Worm (Caenorhabditis elegans) whole organism, young adult: ENCODE data around the gene clec-164.

Source experiments
- B0019.2 ChIP-seq: fragments of 200-800 bp; sonication (Bioruptor generic); conservative IDR thresholded peaks from 2 replicates; pipeline ENCODE4 v1.3.6; 2022; ENCODE audit warnings: missing genetic modification reagents, missing genetic modification characterization, missing compliant biosample characterization
- B0035.1 ChIP-seq: sonication (generic microtip); optimal IDR thresholded peaks from 2 replicates; lab custom pipeline; 2016; ENCODE audit warnings: missing genetic modification characterization, mild to moderate bottlenecking, missing compliant biosample characterization, missing genotype, missing genetic modification reagents
- F10E7.11 ChIP-seq: sonication (generic microtip); optimal IDR thresholded peaks from 2 replicates; lab custom pipeline; 2017; ENCODE audit warnings: mild to moderate bottlenecking, missing genetic modification characterization, moderate library complexity, missing compliant biosample characterization
- F22D6.2 ChIP-seq: sonication (generic microtip); optimal IDR thresholded peaks from 2 replicates; lab custom pipeline; 2016; ENCODE audit warnings: mild to moderate bottlenecking, missing genetic modification characterization, missing compliant biosample characterization
- T26A5.8 ChIP-seq: sonication (generic microtip); optimal IDR thresholded peaks from 2 replicates; lab custom pipeline; 2016; ENCODE audit warnings: missing genetic modification characterization, missing compliant biosample characterization
- Y53F4B.3 ChIP-seq: fragments of 200-800 bp; sonication (Bioruptor generic); IDR thresholded peaks from 2 replicates; pipeline ENCODE4 v1.3.6; 2022; ENCODE audit warnings: missing genetic modification reagents, missing genetic modification characterization, missing compliant biosample characterization
- Y95B8A.8 ChIP-seq: fragments of 200-800 bp; sonication (Bioruptor generic); IDR thresholded peaks from 2 replicates; pipeline ENCODE4 v1.3.6; 2022; ENCODE audit warnings: missing genetic modification reagents, missing genetic modification characterization, missing compliant biosample characterization
- ZK185.1 ChIP-seq: sonication (generic microtip); optimal IDR thresholded peaks from 2 replicates; lab custom pipeline; 2016; ENCODE audit warnings: mild to moderate bottlenecking, missing genetic modification characterization, missing compliant biosample characterization; ENCODE audit not compliant: poor library complexity, severe bottlenecking
- ama-1 ChIP-seq, 3 experiments: fragments of 150-350 bp in 1 of 3; sonication (generic microtip) in 2 of 3; optimal IDR thresholded peaks; 2 replicates each; lab custom pipeline; 2014 to 2018; ENCODE audit warnings: missing biosample characterization in 2 of 3, missing genetic modification characterization in 2 of 3, missing genetic modification reagents in 2 of 3
- aptf-3 ChIP-seq: fragments of 200-800 bp; sonication (Bioruptor generic); IDR thresholded peaks from 2 replicates; pipeline ENCODE4 v1.3.6; 2022; ENCODE audit warnings: missing genetic modification characterization, missing compliant biosample characterization
- atf-7 ChIP-seq: sonication (generic microtip); optimal IDR thresholded peaks from 2 replicates; lab custom pipeline; 2017; ENCODE audit warnings: mild to moderate bottlenecking, missing genetic modification characterization, missing compliant biosample characterization
- attf-6 ChIP-seq: fragments of 200-800 bp; sonication (Bioruptor generic); IDR thresholded peaks from 2 replicates; pipeline ENCODE4 v1.3.6; 2022; ENCODE audit warnings: missing genetic modification reagents, missing genetic modification characterization, missing compliant biosample characterization
- bed-1 ChIP-seq: fragments of 200-800 bp; sonication (Bioruptor generic); IDR thresholded peaks from 2 replicates; pipeline ENCODE4 v1.3.6; 2022; ENCODE audit warnings: missing genetic modification reagents, missing genetic modification characterization, missing compliant biosample characterization
- cebp-1 ChIP-seq, 2 experiments: fragments of 200-800 bp in 1 of 2; sonication (Bioruptor generic) in 1 of 2; sonication (generic microtip) in 1 of 2; IDR thresholded peaks in 1 of 2; optimal IDR thresholded peaks in 1 of 2; 2 replicates each; pipeline versions ENCODE4 v1.3.6 to Lab custom; 2017 to 2022; ENCODE audit warnings: missing compliant biosample characterization in 2 of 2, missing genetic modification characterization in 2 of 2, mild to moderate bottlenecking in 1 of 2, missing genetic modification reagents in 1 of 2, moderate library complexity in 1 of 2
- ceh-79 ChIP-seq: sonication (generic microtip); optimal IDR thresholded peaks from 2 replicates; lab custom pipeline; 2017; ENCODE audit warnings: mild to moderate bottlenecking, missing genetic modification characterization, missing compliant biosample characterization
- ceh-91 ChIP-seq: fragments of 200-800 bp; sonication (Bioruptor generic); IDR thresholded peaks from 2 replicates; pipeline ENCODE4 v1.3.6; 2022; ENCODE audit warnings: missing genetic modification reagents, missing genetic modification characterization, missing compliant biosample characterization
- chd-7 ChIP-seq: sonication (generic microtip); optimal IDR thresholded peaks from 2 replicates; lab custom pipeline; 2016; ENCODE audit warnings: mild to moderate bottlenecking, missing genetic modification characterization, moderate library complexity, missing compliant biosample characterization
- fkh-3 ChIP-seq: sonication (generic microtip); optimal IDR thresholded peaks from 2 replicates; lab custom pipeline; 2016; ENCODE audit warnings: mild to moderate bottlenecking, missing genetic modification characterization, missing compliant biosample characterization
- hmg-1.2 ChIP-seq: fragments of 200-800 bp; sonication (Bioruptor generic); IDR thresholded peaks from 2 replicates; pipeline ENCODE4 v1.3.6; 2022; ENCODE audit warnings: missing genetic modification reagents, missing genetic modification characterization, missing compliant biosample characterization
- hrde-1 ChIP-seq: sonication (generic microtip); optimal IDR thresholded peaks from 2 replicates; lab custom pipeline; 2016; ENCODE audit warnings: missing genetic modification characterization, mild to moderate bottlenecking, missing compliant biosample characterization, moderate library complexity, missing genotype, missing genetic modification reagents, borderline replicate concordance
- let-526 ChIP-seq: fragments of 200-800 bp; sonication (Bioruptor generic); IDR thresholded peaks from 2 replicates; pipeline ENCODE4 v1.3.6; 2022; ENCODE audit warnings: missing genetic modification reagents, missing genetic modification characterization, missing compliant biosample characterization
- lin-35 ChIP-seq, 3 experiments: fragments of 150-350 bp in 2 of 3; sonication (generic microtip) in 1 of 3; optimal IDR thresholded peaks; 2 replicates each; lab custom pipeline; 2014 to 2018; ENCODE audit warnings: missing biosample characterization in 3 of 3, missing genetic modification characterization in 3 of 3, missing genetic modification reagents in 3 of 3
- lin-54 ChIP-seq: fragments of 200-800 bp; sonication (Bioruptor generic); optimal IDR thresholded peaks from 2 replicates; lab custom pipeline; 2018; ENCODE audit warnings: mild to moderate bottlenecking, missing genetic modification characterization, missing compliant biosample characterization
- lsy-27 ChIP-seq: sonication (generic microtip); optimal IDR thresholded peaks from 2 replicates; lab custom pipeline; 2017; ENCODE audit warnings: missing genetic modification characterization, mild to moderate bottlenecking, missing compliant biosample characterization, antibody characterized with exemption, missing genotype, borderline replicate concordance; ENCODE audit not compliant: insufficient read depth
- madf-6 ChIP-seq: fragments of 200-800 bp; sonication (Bioruptor generic); IDR thresholded peaks from 2 replicates; pipeline ENCODE4 v1.3.6; 2022; ENCODE audit warnings: missing genetic modification reagents, missing genetic modification characterization, missing compliant biosample characterization
- mel-28 ChIP-seq: sonication (generic microtip); optimal IDR thresholded peaks from 2 replicates; lab custom pipeline; 2016; ENCODE audit warnings: borderline replicate concordance, mild to moderate bottlenecking, missing genetic modification characterization, missing compliant biosample characterization
- nhr-179 ChIP-seq: sonication (generic microtip); optimal IDR thresholded peaks from 2 replicates; lab custom pipeline; 2016; ENCODE audit warnings: mild to moderate bottlenecking, missing genetic modification characterization, missing compliant biosample characterization
- pbrm-1 ChIP-seq: fragments of 200-800 bp; sonication (Bioruptor generic); IDR thresholded peaks from 2 replicates; pipeline ENCODE4 v1.3.6; 2022; ENCODE audit warnings: missing genetic modification reagents, missing genetic modification characterization, missing compliant biosample characterization
- pha-4 ChIP-seq: fragments of 150-350 bp; sonication (generic microtip); optimal IDR thresholded peaks from 2 replicates; lab custom pipeline; 2014; ENCODE audit warnings: missing biosample characterization, missing genetic modification reagents, missing genetic modification characterization
- sdz-38 ChIP-seq: sonication (generic microtip); optimal IDR thresholded peaks from 2 replicates; lab custom pipeline; 2016; ENCODE audit warnings: missing genotype, missing genetic modification characterization, missing compliant biosample characterization
- snpc-1.1 ChIP-seq: sonication (generic microtip); optimal IDR thresholded peaks from 2 replicates; lab custom pipeline; 2017; ENCODE audit warnings: missing genetic modification characterization, mild to moderate bottlenecking, missing compliant biosample characterization, antibody characterized with exemption, moderate library complexity, missing genotype, missing genetic modification reagents; ENCODE audit not compliant: insufficient read depth
- snpc-4 ChIP-seq, 5 experiments: fragments of 150-350 bp in 1 of 5; sonication (generic microtip) in 4 of 5; optimal IDR thresholded peaks; 2 replicates each; lab custom pipeline; 2014 to 2018; ENCODE audit warnings: missing genetic modification characterization in 5 of 5, missing biosample characterization in 3 of 5, antibody characterized with exemption in 2 of 5, mild to moderate bottlenecking in 2 of 5, missing compliant biosample characterization in 2 of 5, missing genotype in 2 of 5, moderate library complexity in 2 of 5, missing genetic modification reagents in 1 of 5
- tlf-1 ChIP-seq: fragments of 200-800 bp; sonication (Bioruptor generic); optimal IDR thresholded peaks from 2 replicates; lab custom pipeline; 2018; ENCODE audit warnings: mild to moderate bottlenecking, missing genetic modification characterization, missing compliant biosample characterization
- zim-3 ChIP-seq: sonication (generic microtip); optimal IDR thresholded peaks from 2 replicates; lab custom pipeline; 2017; ENCODE audit warnings: mild to moderate bottlenecking, missing genetic modification characterization, moderate library complexity, missing compliant biosample characterization
- ztf-22 ChIP-seq: fragments of 200-800 bp; sonication (Bioruptor generic); optimal IDR thresholded peaks from 2 replicates; lab custom pipeline; 2018; ENCODE audit warnings: mild to moderate bottlenecking, missing genetic modification characterization, moderate library complexity, missing compliant biosample characterization
- ztf-25 ChIP-seq: fragments of 200-800 bp; sonication (Bioruptor generic); IDR thresholded peaks from 2 replicates; pipeline ENCODE4 v1.3.6; 2022; ENCODE audit warnings: missing genetic modification reagents, missing genetic modification characterization, missing compliant biosample characterization
- ztf-26 ChIP-seq: sonication (generic microtip); optimal IDR thresholded peaks from 2 replicates; lab custom pipeline; 2017; ENCODE audit warnings: missing genetic modification characterization, missing compliant biosample characterization
- ztf-6 ChIP-seq: fragments of 200-800 bp; sonication (Bioruptor generic); IDR thresholded peaks from 2 replicates; pipeline ENCODE4 v1.3.6; 2022; ENCODE audit warnings: missing genetic modification reagents, missing genetic modification characterization, missing compliant biosample characterization

The clec-164 gene

DNA sequence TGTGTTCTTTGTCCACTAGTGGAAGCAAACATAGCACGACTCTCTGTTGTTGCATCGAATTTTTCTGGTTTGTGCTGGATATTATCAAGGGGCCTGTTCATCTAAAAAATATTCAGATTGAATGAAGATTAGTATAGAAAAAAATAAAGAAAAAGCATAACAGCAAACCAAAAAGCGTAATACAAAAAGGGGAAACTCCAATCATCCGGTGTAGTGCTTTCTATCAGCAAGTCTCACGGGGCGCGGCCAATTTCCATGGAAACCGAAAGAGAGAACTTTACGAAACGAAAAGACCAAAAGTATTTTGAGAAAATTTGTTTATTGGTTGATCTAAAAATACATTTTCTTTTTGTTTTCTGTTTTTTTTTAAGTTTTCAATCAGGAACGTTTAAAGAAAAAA lies 18.1 kb upstream of the clec-164 start, which contains the start of gene Y55F3C.17:
Gene Y55F3C.17, minus strand, starts transcription at position 101 of the 400 bp plus-strand sequence.
- TF ChIP-seq cebp-1 (GFP tag; IDR thresholded peaks at IDR 0.05; lab: Robert Waterston, UW) (no peak), cebp-1 (tag; optimal IDR thresholded peaks at IDR 0.05; lab: Kevin White, UChicago) (no peak), lin-54 (GFP tag; lab: Kevin White, UChicago) (no peak), nhr-179 (tag; lab: Kevin White, UChicago) (no peak), Y95B8A.8 (no peak), let-526 (GFP tag; lab: Robert Waterston, UW) (no peak), ztf-22 (GFP tag; lab: Kevin White, UChicago) (no peak), ztf-6 (GFP tag; lab: Robert Waterston, UW) (no peak), ZK185.1 (tag; lab: Kevin White, UChicago) (no peak), lin-35 (GFP tag; optimal IDR thresholded peaks at IDR 0.05; lab: Kevin White, UChicago) (no peak), bed-1 (no peak)
- TF ChIP-seq, all 124 proteins: peak for 0

DNA sequence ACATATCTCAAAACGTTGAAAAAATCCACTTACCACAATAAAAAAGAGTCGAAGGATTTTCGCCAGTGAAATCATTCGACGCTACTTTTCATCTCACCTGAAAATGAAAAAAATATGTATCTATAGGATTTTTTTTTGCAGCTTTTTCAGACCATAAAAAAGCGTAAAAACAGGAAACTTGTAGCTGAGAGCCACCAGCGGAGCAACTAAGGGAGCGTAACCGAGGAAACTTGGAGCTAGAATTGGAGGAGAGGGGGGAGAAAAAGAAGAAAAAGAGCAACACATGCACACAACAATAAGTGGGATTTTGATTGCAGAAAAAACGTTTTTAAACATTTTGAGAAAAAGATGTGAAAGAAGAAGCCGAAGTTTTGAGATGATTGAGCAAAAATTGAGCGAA lies 8.8 kb upstream of the clec-164 start, which contains the start of gene cutl-26:
Gene cutl-26, minus strand, starts transcription at position 101 of the 400 bp plus-strand sequence.
- TF ChIP-seq bed-1 (no peak), zim-3 (tag; lab: Kevin White, UChicago) (no peak), sdz-38 (tag; lab: Kevin White, UChicago) (no peak), chd-7 (tag; lab: Kevin White, UChicago) (no peak), pbrm-1 (GFP tag; lab: Robert Waterston, UW) (no peak), atf-7 (no peak), snpc-1.1 (tag; lab: Kevin White, UChicago) (no peak), ztf-26 (tag; lab: Kevin White, UChicago) (no peak), ceh-79 (no peak), mel-28 (no peak), hrde-1 (tag; lab: Kevin White, UChicago) (no peak), attf-6 (no peak), ceh-91 (GFP tag; lab: Robert Waterston, UW) (no peak), B0019.2 (GFP tag; lab: Robert Waterston, UW) (no peak), F22D6.2 (tag; lab: Kevin White, UChicago) (no peak)

DNA sequence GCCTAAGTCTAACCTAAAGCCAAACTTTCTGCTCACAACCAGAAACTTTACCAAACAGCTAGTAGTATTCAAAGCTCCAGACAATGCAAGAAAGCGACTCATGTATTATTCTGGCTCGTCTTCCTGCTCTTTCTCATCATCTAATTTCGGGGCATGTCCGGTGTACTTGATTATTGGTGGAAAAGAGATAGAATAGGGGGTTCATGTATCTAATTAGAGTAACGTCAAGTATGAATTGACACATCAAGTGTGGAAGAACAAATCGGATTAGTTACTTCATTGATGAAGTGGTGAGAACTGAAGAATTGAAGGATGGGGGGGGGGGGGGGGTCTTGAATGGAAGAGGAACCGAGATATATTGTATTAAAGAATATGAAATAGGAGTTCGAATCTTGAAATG lies 990 bp upstream of the clec-164 start:
- TF ChIP-seq tlf-1 = no peak
- no peak for TF ChIP-seq B0035.1
- TF ChIP-seq aptf-3 (GFP tag; lab: Robert Waterston, UW) = no peak
- no peak for TF ChIP-seq lsy-27 (tag; lab: Kevin White, UChicago)
- TF ChIP-seq snpc-4 (GFP tag; optimal IDR thresholded peaks at IDR 0.05; lab: Kevin White, UChicago) = no peak
- no peak for TF ChIP-seq snpc-4 (tag; optimal IDR thresholded peaks at IDR 0.05; lab: Kevin White, UChicago)
- no peak for TF ChIP-seq pha-4
- no peak for TF ChIP-seq madf-6
- TF ChIP-seq B0019.2 (GFP tag; lab: Robert Waterston, UW) = no peak
- no peak for TF ChIP-seq T26A5.8 (tag; lab: Kevin White, UChicago)
- TF ChIP-seq hmg-1.2 (GFP tag; lab: Robert Waterston, UW) = no peak
- TF ChIP-seq ama-1 (optimal IDR thresholded peaks at IDR 0.05; lab: Kevin White, UChicago) = no peak
- no peak for TF ChIP-seq ama-1 (GFP tag; optimal IDR thresholded peaks at IDR 0.05; lab: Kevin White, UChicago)
- no peak for TF ChIP-seq fkh-3 (tag; lab: Kevin White, UChicago)
- TF ChIP-seq nhr-179 (tag; lab: Kevin White, UChicago) = no peak
- no peak for TF ChIP-seq ztf-22 (GFP tag; lab: Kevin White, UChicago)
- TF ChIP-seq ztf-25 (GFP tag; lab: Robert Waterston, UW) = no peak
- no peak for TF ChIP-seq snpc-1.1 (tag; lab: Kevin White, UChicago)
- TF ChIP-seq F10E7.11 (tag; lab: Kevin White, UChicago) = no peak
- no peak for TF ChIP-seq Y53F4B.3 (GFP tag; lab: Robert Waterston, UW)
- TF ChIP-seq ztf-6 (GFP tag; lab: Robert Waterston, UW) = no peak
- TF ChIP-seq ZK185.1 (tag; lab: Kevin White, UChicago) = no peak
